Fruit fly (Drosophila melanogaster): Measurements from ENCODE around the gene CG15741.

The CG15741 gene

DNA sequence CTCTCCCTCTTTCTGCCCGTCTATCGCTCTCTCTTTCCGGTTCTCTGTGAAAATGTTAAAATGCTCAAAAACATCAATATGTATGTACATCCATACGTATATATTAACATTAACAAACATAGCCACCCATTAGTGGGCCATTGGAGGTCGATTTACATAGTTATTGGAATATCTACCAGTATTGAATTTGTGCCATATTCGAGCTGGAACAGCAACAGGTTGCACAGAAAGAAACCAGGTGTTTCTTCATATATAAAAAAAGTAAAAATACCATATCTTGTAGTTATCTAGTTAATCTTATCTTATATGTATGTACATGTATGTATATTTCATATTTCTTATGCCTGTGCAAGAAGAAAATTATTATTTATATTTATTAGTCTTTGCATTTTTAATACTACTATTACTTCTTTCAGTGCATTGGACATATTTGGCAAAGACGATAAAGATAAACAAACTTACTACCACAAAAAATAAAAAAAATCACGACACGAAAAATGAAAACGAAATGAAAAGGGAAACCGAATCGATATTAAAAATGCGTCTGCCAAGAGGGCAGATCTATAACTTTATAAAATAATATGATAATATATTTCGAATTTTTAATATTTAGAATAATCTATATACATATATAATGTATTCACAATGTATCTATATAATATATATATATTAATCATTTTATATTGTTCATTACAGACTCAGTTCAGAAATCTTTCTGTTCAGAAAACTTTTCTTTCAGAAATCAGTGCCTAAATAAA lies 10.9 kb upstream of the CG15741 start:
- no peak for TF ChIP-seq tj (GFP tag; optimal IDR thresholded peaks at IDR 0.05)
- TF ChIP-seq cnc (optimal IDR thresholded peaks at IDR 0.05): no peak
- no peak for TF ChIP-seq CG1620 (GFP tag; optimal IDR thresholded peaks at IDR 0.05)
- no peak for TF ChIP-seq CG12768 (GFP tag; optimal IDR thresholded peaks at IDR 0.05)
- TF ChIP-seq Hr96 (GFP tag; optimal IDR thresholded peaks at IDR 0.05): no peak
- TF ChIP-seq pad (GFP tag; optimal IDR thresholded peaks at IDR 0.05): no peak

DNA sequence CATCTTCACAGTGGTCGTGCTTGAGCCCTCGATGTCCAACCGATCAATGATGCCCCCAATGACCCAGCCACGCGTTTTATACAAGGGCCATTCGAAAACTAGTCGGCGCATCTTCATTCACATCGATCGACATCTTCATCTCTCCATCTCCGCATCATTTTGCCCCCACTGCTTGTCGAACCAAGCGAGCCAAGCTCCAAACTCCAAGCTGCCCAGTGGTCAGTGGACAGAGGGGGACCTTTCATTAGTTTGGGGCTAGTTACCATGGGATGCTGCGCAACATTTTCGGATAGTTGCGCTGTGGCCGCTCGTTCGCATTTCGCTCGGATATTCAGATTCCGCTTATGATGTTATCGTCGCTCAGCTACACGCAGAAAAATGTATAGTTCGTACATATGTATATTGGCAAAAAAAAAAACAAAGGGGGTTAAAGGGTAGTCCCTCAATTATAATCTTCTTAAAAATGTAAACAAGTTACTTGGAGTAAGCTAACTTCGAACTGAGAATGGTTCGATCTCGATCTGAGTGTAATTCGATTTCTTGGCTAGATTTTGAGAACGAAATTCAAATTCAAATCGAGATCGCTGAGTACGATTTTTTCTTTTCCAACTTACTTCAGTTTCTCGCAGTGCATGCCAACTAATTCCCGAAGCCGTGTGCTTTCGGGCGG lies 8.4 kb upstream of the CG15741 start, which contains the start of gene CG15740:
CG15740 (minus strand) TSS at position 51 of the 670 bp plus-strand sequence.
- TF ChIP-seq Clk (GFP tag; optimal IDR thresholded peaks at IDR 0.05) (no peak), CG14711 (tag; optimal IDR thresholded peaks at IDR 0.05) (no peak), cnc (optimal IDR thresholded peaks at IDR 0.05) (no peak)

DNA sequence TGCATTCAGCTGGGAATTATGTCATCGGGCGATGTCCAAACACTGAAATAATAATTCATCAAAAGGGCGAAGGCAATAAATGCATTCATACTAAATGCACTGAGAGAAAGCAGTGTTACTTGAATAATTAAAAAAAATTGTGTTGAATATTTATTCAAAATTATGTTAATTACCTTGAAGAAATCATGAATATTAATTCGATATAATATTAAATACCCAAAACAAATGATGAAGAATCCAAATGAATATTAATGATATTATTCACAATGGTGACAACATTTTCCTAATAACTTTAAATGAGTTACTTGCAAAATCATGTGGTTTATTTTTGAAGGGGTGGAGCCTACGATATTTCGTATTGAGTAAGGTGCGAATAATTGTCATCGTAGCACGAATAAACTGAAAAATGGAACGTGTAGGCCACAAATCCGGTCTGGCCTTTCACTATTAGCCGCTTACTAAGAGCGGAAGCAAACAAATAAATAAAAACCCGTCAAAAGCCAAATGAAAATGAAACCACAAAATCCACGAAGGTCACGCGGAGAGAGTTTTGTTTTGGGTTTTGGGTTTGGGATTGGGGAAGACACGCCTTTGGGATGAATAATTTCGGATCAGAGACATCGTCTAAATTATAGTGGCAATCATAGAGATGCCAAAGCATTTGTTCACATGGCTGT lies 4.0 kb upstream of the CG15741 start:
- no peak for TF ChIP-seq ovo (GFP tag; optimal IDR thresholded peaks at IDR 0.05)
- no peak for TF ChIP-seq CG1620 (GFP tag; optimal IDR thresholded peaks at IDR 0.05)
- no peak for TF ChIP-seq CG14711 (tag; optimal IDR thresholded peaks at IDR 0.05)
- TF ChIP-seq cnc (optimal IDR thresholded peaks at IDR 0.05): no peak
- TF ChIP-seq Mnt (GFP tag; optimal IDR thresholded peaks at IDR 0.05): no peak
- TF ChIP-seq Crg-1 (GFP tag; optimal IDR thresholded peaks at IDR 0.05): no peak
- TF ChIP-seq cic (GFP tag; optimal IDR thresholded peaks at IDR 0.05): no peak
- TF ChIP-seq tj (GFP tag; optimal IDR thresholded peaks at IDR 0.05): no peak
- no peak for TF ChIP-seq CG7101 (tag; optimal IDR thresholded peaks at IDR 0.05)
- TF ChIP-seq CG5204 (GFP tag; optimal IDR thresholded peaks at IDR 0.05): no peak
- no peak for TF ChIP-seq CG7045 (GFP tag; optimal IDR thresholded peaks at IDR 0.05)
- TF ChIP-seq toe (GFP tag; optimal IDR thresholded peaks at IDR 0.05): no peak
- no peak for TF ChIP-seq Clk (GFP tag; optimal IDR thresholded peaks at IDR 0.05)
- no peak for TF ChIP-seq bab1 (GFP tag; optimal IDR thresholded peaks at IDR 0.05)
- no peak for TF ChIP-seq Hr96 (GFP tag; optimal IDR thresholded peaks at IDR 0.05)
- no peak for TF ChIP-seq CG12768 (GFP tag; optimal IDR thresholded peaks at IDR 0.05)
- TF ChIP-seq CG33017 (tag; optimal IDR thresholded peaks at IDR 0.05): no peak
- TF ChIP-seq kay (GFP tag; ENCODE audit: borderline replicate concordance): no peak

DNA sequence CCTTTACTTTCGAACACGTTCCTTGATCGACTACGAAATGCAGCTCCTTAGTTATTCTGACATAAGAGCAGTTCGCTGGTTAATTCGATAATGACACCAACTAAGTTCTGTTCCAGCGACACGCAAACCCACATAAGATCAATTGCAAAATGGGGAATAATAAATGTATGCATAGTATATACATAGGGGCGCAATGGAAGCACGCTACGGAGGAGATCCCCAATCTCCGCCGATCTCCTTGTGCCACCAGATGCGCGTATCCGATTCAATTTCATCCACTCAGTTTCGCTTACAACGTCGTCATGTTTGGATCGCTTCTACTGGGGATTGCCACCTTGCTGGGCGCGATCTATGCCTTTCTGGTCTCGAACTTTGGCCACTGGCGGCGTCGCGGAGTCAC lies 1.5 kb upstream of the CG15741 start, which contains the start of gene Cyp28c1:
Cyp28c1 (plus strand) TSS at position 301 of the 400 bp plus-strand sequence.
- no peak for TF ChIP-seq Hr96 (GFP tag; optimal IDR thresholded peaks at IDR 0.05)

DNA sequence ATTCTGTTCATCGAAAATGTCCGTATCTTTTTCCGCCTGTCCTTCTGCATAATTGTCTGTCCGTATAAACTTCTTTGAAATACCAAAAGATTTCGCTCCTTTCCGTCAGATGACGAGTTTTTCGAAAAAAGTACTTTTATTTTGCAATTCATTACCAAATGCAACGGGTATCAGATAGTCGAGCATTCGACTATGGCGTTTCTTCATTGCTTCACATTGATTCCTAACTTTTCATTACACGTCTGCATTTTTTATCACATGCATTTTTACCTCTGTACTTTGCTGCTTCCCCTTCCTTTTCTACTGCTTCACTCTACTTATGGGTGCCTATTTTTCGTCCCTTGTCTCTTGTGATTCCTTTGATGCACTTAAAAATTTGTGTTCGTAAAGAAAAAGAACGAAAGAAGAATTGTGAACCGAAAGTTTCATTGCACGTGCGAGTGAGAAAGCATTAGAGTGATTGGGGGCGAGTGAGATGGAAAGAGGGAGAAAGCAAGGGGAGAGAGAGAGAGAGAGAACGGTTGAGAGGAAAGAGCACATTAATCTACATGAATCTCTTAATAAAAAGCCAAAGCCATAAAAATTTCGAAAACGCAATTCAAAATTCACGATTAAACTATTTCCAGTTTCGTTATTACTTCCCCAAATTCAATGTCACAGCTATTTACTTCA lies 9.4 kb downstream of the CG15741 start:
- no peak for TF ChIP-seq cnc (optimal IDR thresholded peaks at IDR 0.05)

DNA sequence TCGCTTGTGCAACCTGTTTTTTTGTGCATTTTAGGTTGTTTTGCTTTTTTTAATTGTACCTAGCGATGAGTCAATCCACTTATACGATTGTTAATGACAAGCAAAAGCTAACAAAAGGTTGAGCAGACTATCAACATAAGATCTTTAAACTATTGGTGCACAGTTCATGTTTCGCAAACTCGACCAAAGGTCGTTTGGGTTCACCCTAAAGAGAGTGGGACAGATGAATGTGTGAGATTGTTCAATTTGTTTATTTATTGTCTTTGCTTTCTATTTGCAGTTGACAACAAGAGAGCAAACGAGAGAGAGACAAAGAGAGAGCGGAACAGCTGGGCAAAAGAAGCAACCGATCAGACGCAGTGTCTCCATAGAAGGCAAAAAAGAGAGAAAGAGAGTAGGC lies 14.8 kb downstream of the CG15741 start:
- TF ChIP-seq Clk (GFP tag; optimal IDR thresholded peaks at IDR 0.05) (no peak), CG11617 (GFP tag; optimal IDR thresholded peaks at IDR 0.05) (peak; percentile 47), CG7045 (GFP tag; optimal IDR thresholded peaks at IDR 0.05) (peak; percentile 9), CG12768 (GFP tag; optimal IDR thresholded peaks at IDR 0.05) (peak; percentile 54), tj (GFP tag; optimal IDR thresholded peaks at IDR 0.05) (peak; percentile 28), CG1620 (GFP tag; optimal IDR thresholded peaks at IDR 0.05) (peak; percentile 4), CG14711 (tag; optimal IDR thresholded peaks at IDR 0.05) (peak; percentile 4), Hr96 (GFP tag; optimal IDR thresholded peaks at IDR 0.05) (no peak), CG5204 (GFP tag; optimal IDR thresholded peaks at IDR 0.05) (no peak), cic (GFP tag; optimal IDR thresholded peaks at IDR 0.05) (peak; percentile 38), bab1 (GFP tag; optimal IDR thresholded peaks at IDR 0.05) (peak; percentile 67), CG7101 (tag; optimal IDR thresholded peaks at IDR 0.05) (peak; percentile 66)

DNA sequence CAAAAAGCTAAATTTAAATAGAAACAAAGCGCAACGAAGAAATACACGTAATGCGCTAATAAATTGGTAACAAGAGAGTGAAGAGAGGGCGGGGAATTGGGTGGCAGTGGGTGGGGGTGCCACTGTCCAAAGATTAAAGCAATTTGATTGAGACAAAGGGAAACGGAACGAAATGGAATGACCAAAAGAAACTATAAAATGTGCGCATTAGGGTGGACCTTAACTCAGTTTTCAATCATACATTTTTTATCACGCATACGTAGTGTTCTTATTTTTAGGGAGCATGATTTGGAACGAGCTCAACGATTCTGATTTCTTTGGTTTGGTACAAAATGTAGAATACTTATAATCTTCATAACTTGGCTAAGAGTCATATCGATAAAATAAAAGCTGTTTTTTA lies 15.9 kb downstream of the CG15741 start:
- TF ChIP-seq Clk (GFP tag; optimal IDR thresholded peaks at IDR 0.05) (no peak), CG12768 (GFP tag; optimal IDR thresholded peaks at IDR 0.05) (peak; percentile 61), cic (GFP tag; optimal IDR thresholded peaks at IDR 0.05) (peak; percentile 20), CG11617 (GFP tag; optimal IDR thresholded peaks at IDR 0.05) (peak; percentile 19), Crg-1 (GFP tag; optimal IDR thresholded peaks at IDR 0.05) (no peak), CG7101 (tag; optimal IDR thresholded peaks at IDR 0.05) (peak; percentile 65), Hr96 (GFP tag; optimal IDR thresholded peaks at IDR 0.05) (peak; percentile 28), tj (GFP tag; optimal IDR thresholded peaks at IDR 0.05) (no peak), bab1 (GFP tag; optimal IDR thresholded peaks at IDR 0.05) (peak; percentile 32), CG1620 (GFP tag; optimal IDR thresholded peaks at IDR 0.05) (no peak), CG7045 (GFP tag; optimal IDR thresholded peaks at IDR 0.05) (peak; percentile 1), CG14711 (tag; optimal IDR thresholded peaks at IDR 0.05) (peak; percentile 27), kay (GFP tag; ENCODE audit: borderline replicate concordance) (no peak), Mnt (GFP tag; optimal IDR thresholded peaks at IDR 0.05) (no peak)
